Comparison of ENCODE assay signal across 5 fruit fly cellular contexts in the genomic region with DNA sequence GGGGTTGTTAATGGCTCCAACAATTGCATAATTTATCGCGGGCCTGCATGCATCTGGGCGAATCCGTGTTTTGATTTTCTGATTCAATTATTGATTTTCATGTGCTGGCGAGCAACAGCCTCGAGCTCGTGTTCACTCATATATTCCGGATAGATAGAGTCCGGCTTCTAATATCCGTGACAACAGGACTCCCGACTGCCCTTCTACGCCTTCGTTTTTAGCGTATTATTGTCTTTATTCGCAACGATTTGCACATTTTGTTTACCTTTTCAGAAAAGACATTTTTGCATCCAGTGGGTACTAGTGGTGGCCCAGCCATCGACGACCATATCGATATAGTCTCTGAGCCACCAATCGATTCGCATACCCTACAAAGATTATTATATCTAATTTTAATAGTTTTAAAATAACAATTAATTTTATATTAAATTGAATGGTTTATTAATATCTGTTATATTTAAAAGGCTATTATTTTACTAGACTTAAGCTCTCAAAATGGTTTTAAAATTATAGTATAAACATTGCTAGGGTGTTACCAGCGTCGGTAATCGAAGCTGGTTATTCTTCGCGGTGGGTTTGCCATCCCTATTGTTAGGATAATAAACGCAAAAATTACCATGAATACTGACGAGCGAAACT.
TF ChIP-seq lines count a peak whose summit lies in the region.

A gene (minus strand): TSS at position 326 of the 639 bp plus-strand sequence.
A gene (plus strand): TSS at position 555 of the 639 bp plus-strand sequence.

TF ChIP-seq in whole organism, adult, 20 proteins besides CTCF, POLR2A, EP300 and RAD21 (continued from another document):
- TF ChIP-seq CG1620 (GFP tag; optimal IDR thresholded peaks at IDR 0.05; lab: Kevin White, UChicago) = peak; percentile 57
- TF ChIP-seq Crg-1 (GFP tag; optimal IDR thresholded peaks at IDR 0.05; lab: Kevin White, UChicago) = peak; percentile 45
- no peak for TF ChIP-seq toe (GFP tag; optimal IDR thresholded peaks at IDR 0.05; lab: Kevin White, UChicago)
- TF ChIP-seq CG33017 (tag; optimal IDR thresholded peaks at IDR 0.05; lab: Kevin White, UChicago) = peak; percentile 91

TF ChIP-seq in whole organism, embryonic, 481 proteins besides CTCF, POLR2A, EP300 and RAD21 (continued from another document and continues in another):
- TF ChIP-seq CG17361 (GFP tag; IDR thresholded peaks at IDR 0.05; lab: Robert Waterston, UW) = peak; percentile 92
- TF ChIP-seq odd (GFP tag; optimal IDR thresholded peaks at IDR 0.05; lab: Kevin White, UChicago) = no peak
- peak; percentile 96 for TF ChIP-seq CG6272 (GFP tag; IDR thresholded peaks at IDR 0.05; lab: Robert Waterston, UW)
- TF ChIP-seq fd96Cb (tag; optimal IDR thresholded peaks at IDR 0.05; lab: Kevin White, UChicago) = peak; percentile 90
- no peak for TF ChIP-seq CG7745 (tag; optimal IDR thresholded peaks at IDR 0.05; lab: Kevin White, UChicago)
- TF ChIP-seq CG12391 (tag; optimal IDR thresholded peaks at IDR 0.05; lab: Kevin White, UChicago) = peak; percentile 95
- TF ChIP-seq Hr3 (GFP tag; optimal IDR thresholded peaks at IDR 0.05; lab: Kevin White, UChicago) = peak; percentile 90
- peak; percentile 86 for TF ChIP-seq CG3281 (GFP tag; optimal IDR thresholded peaks at IDR 0.05; lab: Kevin White, UChicago)
- TF ChIP-seq az2 (GFP tag; optimal IDR thresholded peaks at IDR 0.05; lab: Kevin White, UChicago) = peak; percentile 87
- peak; percentile 91 for TF ChIP-seq Abd-B (GFP tag; optimal IDR thresholded peaks at IDR 0.05; lab: Kevin White, UChicago)
- peak; percentile 84 for TF ChIP-seq knrl (GFP tag; IDR thresholded peaks at IDR 0.05; lab: Robert Waterston, UW; ENCODE audit: partially characterized antibody)
- TF ChIP-seq Sox102F (GFP tag; optimal IDR thresholded peaks at IDR 0.05; lab: Kevin White, UChicago) = peak; percentile 91
- no peak for TF ChIP-seq sc (optimal IDR thresholded peaks at IDR 0.05; lab: Kevin White, UChicago)
- TF ChIP-seq sc (GFP tag; optimal IDR thresholded peaks at IDR 0.05; lab: Kevin White, UChicago) = peak; percentile 71
- TF ChIP-seq usp (GFP tag; optimal IDR thresholded peaks at IDR 0.05; lab: Kevin White, UChicago) = no peak
- no peak for TF ChIP-seq Dip2 (GFP tag; IDR thresholded peaks at IDR 0.05; lab: Robert Waterston, UW)
- TF ChIP-seq Sry-δ (GFP tag; optimal IDR thresholded peaks at IDR 0.05; lab: Kevin White, UChicago) = peak; percentile 80
- peak; percentile 12 for TF ChIP-seq Camta (GFP tag; optimal IDR thresholded peaks at IDR 0.05; lab: Kevin White, UChicago)
- no peak for TF ChIP-seq pb (GFP tag; optimal IDR thresholded peaks at IDR 0.05; lab: Kevin White, UChicago)
- TF ChIP-seq p53 (GFP tag; optimal IDR thresholded peaks at IDR 0.05; lab: Kevin White, UChicago) = no peak
- peak; percentile 27 for TF ChIP-seq MTF-1 (GFP tag; optimal IDR thresholded peaks at IDR 0.05; lab: Kevin White, UChicago; ENCODE audit: borderline replicate concordance)
- peak; percentile 50 for TF ChIP-seq pzg (GFP tag; optimal IDR thresholded peaks at IDR 0.05; lab: Kevin White, UChicago)
- 0 out of 2 replicates have a peak, but pooled peaks have one; percentile 31 for TF ChIP-seq CkIIα-i1 (GFP tag; IDR thresholded peaks at IDR 0.05; lab: Robert Waterston, UW)
- TF ChIP-seq chif (GFP tag; optimal IDR thresholded peaks at IDR 0.05; lab: Kevin White, UChicago) = peak in 1 of 2 experiments; percentile 43
- peak; percentile 95 for TF ChIP-seq nmo (GFP tag; optimal IDR thresholded peaks at IDR 0.05; lab: Kevin White, UChicago)
- peak; percentile 83 for TF ChIP-seq CG31224 (GFP tag; IDR thresholded peaks at IDR 0.05; lab: Robert Waterston, UW)
- TF ChIP-seq CG18476 (GFP tag; optimal IDR thresholded peaks at IDR 0.05; lab: Kevin White, UChicago) = peak; percentile 81
- TF ChIP-seq CG10267 (tag; optimal IDR thresholded peaks at IDR 0.05; lab: Kevin White, UChicago) = peak; percentile 84
- TF ChIP-seq yki (optimal IDR thresholded peaks at IDR 0.05; lab: Kevin White, UChicago) = no peak

TF ChIP-seq in whole organism, prepupa, 60 proteins besides CTCF, POLR2A, EP300 and RAD21 (continued from another document and continues in another):
- peak; percentile 92 for TF ChIP-seq dsx (GFP tag; optimal IDR thresholded peaks at IDR 0.05; lab: Kevin White, UChicago; ENCODE audit: poor library complexity, severe bottlenecking)
- peak; percentile 92 for TF ChIP-seq CG8119 (GFP tag; IDR thresholded peaks at IDR 0.05; lab: Robert Waterston, UW)
- no peak for TF ChIP-seq svp (GFP tag; lab: Kevin White, UChicago)
- TF ChIP-seq achi (GFP tag; optimal IDR thresholded peaks at IDR 0.05; lab: Kevin White, UChicago) = peak; percentile 88
- TF ChIP-seq CG9139 (GFP tag; optimal IDR thresholded peaks at IDR 0.05; lab: Kevin White, UChicago) = peak; percentile 67
- TF ChIP-seq acj6 (GFP tag; optimal IDR thresholded peaks at IDR 0.05; lab: Kevin White, UChicago) = peak; percentile 89
- TF ChIP-seq dac (GFP tag; optimal IDR thresholded peaks at IDR 0.05; lab: Kevin White, UChicago) = peak; percentile 79
- TF ChIP-seq CG3919 (GFP tag; optimal IDR thresholded peaks at IDR 0.05; lab: Kevin White, UChicago) = peak; percentile 90
- TF ChIP-seq CG11294 (GFP tag; IDR thresholded peaks at IDR 0.05; lab: Robert Waterston, UW) = peak; percentile 94
- TF ChIP-seq eg (GFP tag; IDR thresholded peaks at IDR 0.05; lab: Robert Waterston, UW) = peak; percentile 97
- peak; percentile 90 for TF ChIP-seq CG11902 (GFP tag; optimal IDR thresholded peaks at IDR 0.05; lab: Kevin White, UChicago)
- TF ChIP-seq spab (GFP tag; optimal IDR thresholded peaks at IDR 0.05; lab: Kevin White, UChicago) = no peak
- no peak for TF ChIP-seq fkh (GFP tag; optimal IDR thresholded peaks at IDR 0.05; lab: Kevin White, UChicago)
- TF ChIP-seq pdm3 (GFP tag; optimal IDR thresholded peaks at IDR 0.05; lab: Kevin White, UChicago) = no peak
- no peak for TF ChIP-seq fd85E (GFP tag; optimal IDR thresholded peaks at IDR 0.05; lab: Kevin White, UChicago)
- no peak for TF ChIP-seq CG6808 (GFP tag; optimal IDR thresholded peaks at IDR 0.05; lab: Kevin White, UChicago)
- peak; percentile 89 for TF ChIP-seq CG10669 (GFP tag; optimal IDR thresholded peaks at IDR 0.05; lab: Kevin White, UChicago)
- no peak for TF ChIP-seq Met (GFP tag; optimal IDR thresholded peaks at IDR 0.05; lab: Kevin White, UChicago)
- TF ChIP-seq CG11762 (GFP tag; optimal IDR thresholded peaks at IDR 0.05; lab: Kevin White, UChicago; ENCODE audit: insufficient read depth) = peak; percentile 75
- TF ChIP-seq CG6792 (GFP tag; optimal IDR thresholded peaks at IDR 0.05; lab: Kevin White, UChicago) = peak; percentile 86
- TF ChIP-seq Sox15 (GFP tag; optimal IDR thresholded peaks at IDR 0.05; lab: Kevin White, UChicago) = peak; percentile 80
- peak; percentile 81 for TF ChIP-seq CG7368 (GFP tag; optimal IDR thresholded peaks at IDR 0.05; lab: Kevin White, UChicago)
- peak; percentile 72 for TF ChIP-seq Hr39 (GFP tag; optimal IDR thresholded peaks at IDR 0.05; lab: Kevin White, UChicago)
- TF ChIP-seq vri (GFP tag; optimal IDR thresholded peaks at IDR 0.05; lab: Kevin White, UChicago) = peak; percentile 75
- TF ChIP-seq CG10631 (GFP tag; optimal IDR thresholded peaks at IDR 0.05; lab: Kevin White, UChicago) = peak; percentile 92
- peak; percentile 92 for TF ChIP-seq OdsH (GFP tag; optimal IDR thresholded peaks at IDR 0.05; lab: Kevin White, UChicago)
- peak; percentile 82 for TF ChIP-seq Lpt (GFP tag; optimal IDR thresholded peaks at IDR 0.05; lab: Kevin White, UChicago)
- no peak for TF ChIP-seq CG6276 (GFP tag; optimal IDR thresholded peaks at IDR 0.05; lab: Kevin White, UChicago)
- TF ChIP-seq CG16779 (tag; optimal IDR thresholded peaks at IDR 0.05; lab: Kevin White, UChicago) = peak; percentile 74
- TF ChIP-seq CG4318 (GFP tag; optimal IDR thresholded peaks at IDR 0.05; lab: Kevin White, UChicago) = peak; percentile 80
- TF ChIP-seq Smox (GFP tag; optimal IDR thresholded peaks at IDR 0.05; lab: Kevin White, UChicago) = no peak

TF ChIP-seq in whole organism, pupa, 21 proteins besides CTCF, POLR2A, EP300 and RAD21 (continued from another document):
- TF ChIP-seq CG8301 (tag; optimal IDR thresholded peaks at IDR 0.05; lab: Kevin White, UChicago) (peak; percentile 85), CG9948 (tag; optimal IDR thresholded peaks at IDR 0.05; lab: Kevin White, UChicago) (peak; percentile 87)

TF ChIP-seq in whole organism, wandering third instar larva, 38 proteins besides CTCF, POLR2A, EP300 and RAD21 (continued from another document):
- peak; percentile 74 for TF ChIP-seq woc (GFP tag; optimal IDR thresholded peaks at IDR 0.05; lab: Kevin White, UChicago)
